Fruit fly (Drosophila melanogaster) whole organism: ENCODE measurements around the gene sloth1.

Source experiments
- CG8478 ChIP-seq: fragments of >200 bp; optimal IDR thresholded peaks from 2 replicates; lab custom pipeline; 2018; ENCODE audit warnings: inconsistent platforms
- Dll ChIP-seq: fragments of >200 bp; optimal IDR thresholded peaks from 2 replicates; lab custom pipeline; 2017
- EcR ChIP-seq, 2 experiments: fragments of >200 bp; optimal IDR thresholded peaks; 2 replicates each; lab custom pipeline; 2017; ENCODE audit warnings: missing biosample characterization in 2 of 2, missing genetic modification characterization in 2 of 2, missing genetic modification reagents in 2 of 2
- pan ChIP-seq: fragments of >200 bp; optimal IDR thresholded peaks from 2 replicates; lab custom pipeline; 2017
- psq ChIP-seq: fragments of >200 bp; optimal IDR thresholded peaks from 2 replicates; lab custom pipeline; 2017
- usp ChIP-seq: fragments of >200 bp; optimal IDR thresholded peaks from 2 replicates; lab custom pipeline; 2017; ENCODE audit warnings: missing biosample characterization, missing genetic modification characterization, mixed read lengths

Gene sloth1

dm6 chrX:6985182-6985851, 25.8 kb upstream of the sloth1 start:
- TF ChIP-seq usp = no peak
- TF ChIP-seq pan (lab: Kevin White, UChicago) = peak; percentile 92
- TF ChIP-seq CG8478 (lab: Kevin White, UChicago) = no peak
- TF ChIP-seq EcR (GFP tag; optimal IDR thresholded peaks at IDR 0.05; lab: Kevin White, UChicago) = peak; percentile 34 to 81
- TF ChIP-seq Dll = no peak
- no peak for TF ChIP-seq psq (lab: Kevin White, UChicago)

- TF ChIP-seq pan (lab: Kevin White, UChicago) (no peak), EcR (GFP tag; optimal IDR thresholded peaks at IDR 0.05; lab: Kevin White, UChicago) (no peak), Dll (no peak), psq (lab: Kevin White, UChicago) (no peak), CG8478 (lab: Kevin White, UChicago) (no peak), usp (no peak)
Measured at dm6 chrX:6985980-6986827, 25.0 kb upstream of the sloth1 start, which contains the start of gene bou. TSS of gene bou (plus strand) at chrX:6986486.

dm6 chrX:6987091-6987490, 24.1 kb upstream of the sloth1 start:
- TF ChIP-seq psq (lab: Kevin White, UChicago) = no peak
- no peak for TF ChIP-seq CG8478 (lab: Kevin White, UChicago)
- TF ChIP-seq Dll = no peak
- no peak for TF ChIP-seq EcR (GFP tag; optimal IDR thresholded peaks at IDR 0.05; lab: Kevin White, UChicago)
- no peak for TF ChIP-seq pan (lab: Kevin White, UChicago)
- no peak for TF ChIP-seq usp

- no peak for TF ChIP-seq usp
- TF ChIP-seq pan (lab: Kevin White, UChicago) = no peak
- no peak for TF ChIP-seq EcR (GFP tag; optimal IDR thresholded peaks at IDR 0.05; lab: Kevin White, UChicago)
- TF ChIP-seq CG8478 (lab: Kevin White, UChicago) = no peak
- TF ChIP-seq psq (lab: Kevin White, UChicago) = no peak
- TF ChIP-seq Dll = no peak
Measured at dm6 chrX:6988082-6988481, 23.1 kb upstream of the sloth1 start.

- TF ChIP-seq pan (lab: Kevin White, UChicago) (no peak), psq (lab: Kevin White, UChicago) (no peak), usp (no peak), EcR (GFP tag; optimal IDR thresholded peaks at IDR 0.05; lab: Kevin White, UChicago) (no peak), CG8478 (lab: Kevin White, UChicago) (no peak), Dll (no peak)
Measured at dm6 chrX:6988632-6989338, 22.4 kb upstream of the sloth1 start.

dm6 chrX:6990105-6990504, 21.1 kb upstream of the sloth1 start:
- no peak for TF ChIP-seq EcR (GFP tag; optimal IDR thresholded peaks at IDR 0.05; lab: Kevin White, UChicago)
- no peak for TF ChIP-seq Dll
- no peak for TF ChIP-seq CG8478 (lab: Kevin White, UChicago)
- TF ChIP-seq usp = no peak
- TF ChIP-seq pan (lab: Kevin White, UChicago) = no peak
- no peak for TF ChIP-seq psq (lab: Kevin White, UChicago)

dm6 chrX:6991286-6991685, 19.9 kb upstream of the sloth1 start, which contains the start of gene ogre:
TSS of gene ogre (minus strand) at chrX:6991318.
- TF ChIP-seq psq (lab: Kevin White, UChicago) = no peak
- no peak for TF ChIP-seq CG8478 (lab: Kevin White, UChicago)
- TF ChIP-seq usp = no peak
- no peak for TF ChIP-seq EcR (GFP tag; optimal IDR thresholded peaks at IDR 0.05; lab: Kevin White, UChicago)
- no peak for TF ChIP-seq Dll
- no peak for TF ChIP-seq pan (lab: Kevin White, UChicago)

- TF ChIP-seq pan (lab: Kevin White, UChicago) (no peak), psq (lab: Kevin White, UChicago) (no peak), CG8478 (lab: Kevin White, UChicago) (no peak), EcR (GFP tag; optimal IDR thresholded peaks at IDR 0.05; lab: Kevin White, UChicago) (no peak), usp (no peak), Dll (no peak)
Measured at dm6 chrX:6993350-6993749, 17.8 kb upstream of the sloth1 start, which contains the start of gene Inx7. TSS of gene Inx7 (minus strand) at chrX:6993612.

dm6 chrX:6993753-6994152, 17.4 kb upstream of the sloth1 start:
- TF ChIP-seq usp (no peak), EcR (GFP tag; optimal IDR thresholded peaks at IDR 0.05; lab: Kevin White, UChicago) (no peak)

dm6 chrX:6994473-6995179, 16.5 kb upstream of the sloth1 start:
- TF ChIP-seq psq (lab: Kevin White, UChicago) = no peak
- TF ChIP-seq EcR (GFP tag; optimal IDR thresholded peaks at IDR 0.05; lab: Kevin White, UChicago) = no peak
- TF ChIP-seq pan (lab: Kevin White, UChicago) = no peak
- no peak for TF ChIP-seq usp
- TF ChIP-seq Dll = no peak
- no peak for TF ChIP-seq CG8478 (lab: Kevin White, UChicago)

- TF ChIP-seq EcR (GFP tag; optimal IDR thresholded peaks at IDR 0.05; lab: Kevin White, UChicago) = no peak
- no peak for TF ChIP-seq psq (lab: Kevin White, UChicago)
- no peak for TF ChIP-seq CG8478 (lab: Kevin White, UChicago)
- TF ChIP-seq pan (lab: Kevin White, UChicago) = no peak
- no peak for TF ChIP-seq usp
- TF ChIP-seq Dll = no peak
Measured at dm6 chrX:6995258-6995657, 15.9 kb upstream of the sloth1 start.
